Fruit fly (Drosophila melanogaster) whole organism, pupa: ENCODE results near the gene by.

Experiments used
- CG32121 ChIP-seq: fragments of 200-800 bp; sonication (Bioruptor generic); IDR thresholded peaks from 2 replicates; pipeline ENCODE4 v1.3.6; 2022; ENCODE audit warnings: missing biosample characterization, missing genetic modification characterization
- CG4496 ChIP-seq: fragments of 200-800 bp; sonication (Bioruptor generic); IDR thresholded peaks from 3 replicates; pipeline ENCODE4 v1.3.6; 2022; ENCODE audit warnings: missing biosample characterization, missing genetic modification characterization
- Pif1A ChIP-seq: fragments of 200-800 bp; sonication (Bioruptor generic); optimal IDR thresholded peaks from 3 replicates; lab custom pipeline; 2016; ENCODE audit warnings: missing biosample characterization, missing genetic modification characterization
- fd96Ca ChIP-seq: fragments of 200-800 bp; sonication (Bioruptor generic); IDR thresholded peaks from 3 replicates; pipeline ENCODE4 v1.3.6; 2022; ENCODE audit warnings: missing biosample characterization, missing genetic modification characterization
- rn ChIP-seq: fragments of 200-800 bp; sonication (Bioruptor generic); IDR thresholded peaks from 2 replicates; pipeline ENCODE4 v1.3.6; 2022; ENCODE audit warnings: missing biosample characterization, missing genetic modification characterization

DNA sequence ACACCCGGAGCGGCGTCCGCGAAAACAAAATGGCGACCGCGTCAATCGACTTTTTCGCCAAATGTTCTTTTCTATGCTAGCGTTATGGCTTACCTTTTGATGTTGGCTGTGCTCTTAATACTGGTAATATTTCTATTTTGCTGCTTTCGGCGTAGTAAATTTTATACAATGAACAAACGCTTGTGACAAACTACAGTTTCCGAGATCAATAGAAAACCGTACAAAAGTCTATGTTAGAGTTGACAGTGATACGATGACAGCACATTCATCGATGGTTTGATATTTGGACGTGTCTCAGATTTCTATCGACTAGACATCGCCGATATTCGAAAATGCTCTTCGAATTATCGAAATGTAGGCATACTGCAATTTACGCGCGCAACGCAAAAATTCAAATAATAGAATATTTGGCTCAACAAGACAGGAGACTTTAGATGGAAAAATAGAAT is 22.7 kb downstream of the by start, which contains the start of gene rump:
- TF ChIP-seq Pif1A (GFP tag; lab: Kevin White, UChicago) (no peak), CG32121 (GFP tag; lab: Robert Waterston, UW) (no peak), CG4496 (GFP tag; lab: Robert Waterston, UW) (no peak), fd96Ca (no peak), rn (GFP tag; lab: Robert Waterston, UW) (no peak)
